Fruit fly (Drosophila melanogaster) whole organism, pupa: ENCODE data around the gene dpr10.

Source experiments
- CG10348 ChIP-seq: fragments of 200-800 bp; sonication (Bioruptor generic); IDR thresholded peaks from 2 replicates; pipeline ENCODE4 v1.3.6; 2022; ENCODE audit warnings: missing biosample characterization, missing genetic modification characterization
- CG13204 ChIP-seq: fragments of 200-800 bp; sonication (Bioruptor generic); optimal IDR thresholded peaks from 2 replicates; lab custom pipeline; 2018; ENCODE audit warnings: missing biosample characterization, mild to moderate bottlenecking, missing genetic modification characterization, moderate library complexity
- CG14655 ChIP-seq: fragments of 200-800 bp; sonication (Bioruptor generic); optimal IDR thresholded peaks from 3 replicates; lab custom pipeline; 2017; ENCODE audit warnings: mild to moderate bottlenecking, missing biosample characterization, missing genetic modification reagents, missing genetic modification characterization
- CG15710 ChIP-seq: fragments of 200-800 bp; sonication (Bioruptor generic); optimal IDR thresholded peaks from 2 replicates; lab custom pipeline; 2018; ENCODE audit warnings: missing biosample characterization, mild to moderate bottlenecking, missing genetic modification characterization, moderate library complexity
- CG17806 ChIP-seq: fragments of 200-800 bp; sonication (Bioruptor generic); optimal IDR thresholded peaks from 2 replicates; lab custom pipeline; 2018; ENCODE audit warnings: missing biosample characterization, mild to moderate bottlenecking, missing genetic modification characterization, moderate library complexity
- CG8159 ChIP-seq: fragments of 200-800 bp; sonication (Bioruptor generic); optimal IDR thresholded peaks from 3 replicates; lab custom pipeline; 2018; ENCODE audit warnings: missing biosample characterization, mild to moderate bottlenecking, missing genetic modification characterization, moderate library complexity
- CG8301 ChIP-seq: fragments of 200-800 bp; sonication (Bioruptor generic); optimal IDR thresholded peaks from 2 replicates; lab custom pipeline; 2018; ENCODE audit warnings: missing biosample characterization, mild to moderate bottlenecking, missing genetic modification characterization
- D1 ChIP-seq: fragments of 200-800 bp; sonication (Bioruptor generic); optimal IDR thresholded peaks from 2 replicates; lab custom pipeline; 2018; ENCODE audit warnings: missing biosample characterization, mild to moderate bottlenecking, missing genetic modification characterization, moderate library complexity
- EcR ChIP-seq: fragments of 200-800 bp; sonication (Bioruptor generic); optimal IDR thresholded peaks from 3 replicates; lab custom pipeline; 2019; ENCODE audit warnings: missing biosample characterization, missing genetic modification characterization, mild to moderate bottlenecking, moderate library complexity, missing genetic modification reagents
- Ets98B ChIP-seq: fragments of 200-800 bp; sonication (Bioruptor generic); IDR thresholded peaks from 2 replicates; pipeline ENCODE4 v1.3.6; 2022; ENCODE audit warnings: missing biosample characterization, missing genetic modification characterization
- Pif1A ChIP-seq: fragments of 200-800 bp; sonication (Bioruptor generic); optimal IDR thresholded peaks from 3 replicates; lab custom pipeline; 2016; ENCODE audit warnings: missing biosample characterization, missing genetic modification characterization
- Pif1B ChIP-seq: fragments of 200-800 bp; sonication (Bioruptor generic); optimal IDR thresholded peaks from 3 replicates; lab custom pipeline; 2016; ENCODE audit warnings: missing biosample characterization, missing genetic modification characterization
- rn ChIP-seq: fragments of 200-800 bp; sonication (Bioruptor generic); IDR thresholded peaks from 2 replicates; pipeline ENCODE4 v1.3.6; 2022; ENCODE audit warnings: missing biosample characterization, missing genetic modification characterization

- TF ChIP-seq Pif1B (GFP tag; lab: Kevin White, UChicago): no peak
- TF ChIP-seq CG8301 (tag; lab: Kevin White, UChicago): no peak
- TF ChIP-seq CG15710 (tag; lab: Kevin White, UChicago): peak; percentile 57
- peak; percentile 64 for TF ChIP-seq CG8159 (tag; lab: Kevin White, UChicago)
- peak; percentile 30 for TF ChIP-seq CG14655 (GFP tag; lab: Kevin White, UChicago)
- TF ChIP-seq Pif1A (GFP tag; lab: Kevin White, UChicago): no peak
- TF ChIP-seq rn (GFP tag; lab: Robert Waterston, UW): no peak
- no peak for TF ChIP-seq EcR
- TF ChIP-seq CG13204 (GFP tag; lab: Kevin White, UChicago): no peak
- no peak for TF ChIP-seq D1 (tag; lab: Kevin White, UChicago)
- TF ChIP-seq CG17806 (tag; lab: Kevin White, UChicago): peak; percentile 6
- no peak for TF ChIP-seq CG10348 (GFP tag; lab: Robert Waterston, UW)
- no peak for TF ChIP-seq Ets98B (GFP tag; lab: Robert Waterston, UW)
Measured at dm6 chr3L:10227094-10227493, 41.2 kb upstream of the dpr10 start.
